Worm (Caenorhabditis elegans) whole organism, L1 larva: ENCODE results near the gene ecps-2.
A peak's percentile ranks its signal among the peaks of the same experiment; 100 is the strongest.

Experiments
- C04F5.9 ChIP-seq: sonication (generic microtip); optimal IDR thresholded peaks from 2 replicates; lab custom pipeline; 2016; ENCODE audit warnings: missing genetic modification characterization, missing compliant biosample characterization
- F16B12.6 ChIP-seq: fragments of 150-350 bp; optimal IDR thresholded peaks from 2 replicates; lab custom pipeline; 2014; ENCODE audit warnings: missing biosample characterization, missing genetic modification characterization
- Y116A8C.19 ChIP-seq: sonication (generic microtip); optimal IDR thresholded peaks from 2 replicates; lab custom pipeline; 2016; ENCODE audit warnings: missing compliant biosample characterization, missing genetic modification characterization, borderline replicate concordance
- aha-1 ChIP-seq: fragments of 150-350 bp; optimal IDR thresholded peaks from 2 replicates; lab custom pipeline; 2014; ENCODE audit warnings: missing biosample characterization, missing genetic modification characterization
- aly-2 ChIP-seq: fragments of 150-350 bp; optimal IDR thresholded peaks from 2 replicates; lab custom pipeline; 2014; ENCODE audit warnings: missing biosample characterization, missing genetic modification characterization
- ama-1 ChIP-seq: fragments of 150-350 bp; optimal IDR thresholded peaks from 2 replicates; lab custom pipeline; 2014
- blmp-1 ChIP-seq: fragments of 150-350 bp; optimal IDR thresholded peaks from 2 replicates; lab custom pipeline; 2014; ENCODE audit warnings: missing biosample characterization, missing genetic modification characterization
- ceh-63 ChIP-seq: fragments of 200-800 bp; sonication (Bioruptor generic); optimal IDR thresholded peaks from 2 replicates; lab custom pipeline; 2018; ENCODE audit warnings: mild to moderate bottlenecking, missing genetic modification characterization, missing compliant biosample characterization
- ceh-8 ChIP-seq: fragments of 200-800 bp; sonication (Bioruptor generic); optimal IDR thresholded peaks from 2 replicates; lab custom pipeline; 2018; ENCODE audit warnings: mild to moderate bottlenecking, missing genetic modification characterization, moderate library complexity, missing compliant biosample characterization
- ceh-82 ChIP-seq, 3 experiments: fragments of 150-350 bp in 1 of 3; sonication (generic microtip) in 2 of 3; optimal IDR thresholded peaks; 2 replicates each; lab custom pipeline; 2014 to 2017; ENCODE audit warnings: missing biosample characterization in 3 of 3, missing genetic modification characterization in 3 of 3
- ceh-88 ChIP-seq: fragments of 200-800 bp; sonication (Bioruptor generic); IDR thresholded peaks from 2 replicates; pipeline ENCODE4 v1.3.6; 2022; ENCODE audit warnings: missing genetic modification characterization, missing compliant biosample characterization
- ces-1 ChIP-seq: fragments of 150-350 bp; optimal IDR thresholded peaks from 2 replicates; lab custom pipeline; 2014; ENCODE audit warnings: missing biosample characterization, missing genetic modification reagents, missing genetic modification characterization
- efl-1 ChIP-seq, 4 experiments: fragments of 150-350 bp; optimal IDR thresholded peaks in 3 of 4; peaks in 1 of 4; 1 replicate in 1 of 4; 2 replicates in 3 of 4; lab custom pipeline; 2014; ENCODE audit warnings: missing biosample characterization in 2 of 4, missing genetic modification characterization in 2 of 4, missing genetic modification reagents in 2 of 4
- efl-3 ChIP-seq: fragments of 200-800 bp; sonication (Bioruptor generic); optimal IDR thresholded peaks from 2 replicates; lab custom pipeline; 2018; ENCODE audit warnings: mild to moderate bottlenecking, missing genetic modification characterization, missing compliant biosample characterization
- egl-13 ChIP-seq: sonication (generic microtip); optimal IDR thresholded peaks from 2 replicates; lab custom pipeline; 2016; ENCODE audit warnings: missing genotype, missing genetic modification reagents, missing genetic modification characterization, missing compliant biosample characterization
- elt-2 ChIP-seq: sonication (generic microtip); optimal IDR thresholded peaks from 2 replicates; lab custom pipeline; 2016; ENCODE audit warnings: missing genetic modification characterization, mild to moderate bottlenecking, inconsistent platforms, missing compliant biosample characterization, missing genetic modification reagents
- elt-3 ChIP-seq, 6 experiments: fragments of 150-350 bp in 1 of 6; sonication (generic microtip); optimal IDR thresholded peaks; 2 replicates each; lab custom pipeline; 2017 to 2018; ENCODE audit warnings: missing biosample characterization in 6 of 6, missing genetic modification characterization in 6 of 6, inconsistent platforms in 1 of 6
- ets-5 ChIP-seq: fragments of 200-800 bp; sonication (Bioruptor generic); IDR thresholded peaks from 2 replicates; pipeline ENCODE4 v1.3.6; 2022; ENCODE audit warnings: missing genetic modification characterization, missing compliant biosample characterization
- fkh-10 ChIP-seq: sonication (generic microtip); optimal IDR thresholded peaks from 2 replicates; lab custom pipeline; 2017; ENCODE audit warnings: missing biosample characterization, missing genetic modification reagents, missing genetic modification characterization
- fkh-8 ChIP-seq: sonication (generic microtip); optimal IDR thresholded peaks from 2 replicates; lab custom pipeline; 2016; ENCODE audit warnings: mild to moderate bottlenecking, missing genetic modification characterization, missing compliant biosample characterization
- fos-1 ChIP-seq: fragments of 150-350 bp; optimal IDR thresholded peaks from 2 replicates; lab custom pipeline; 2014; ENCODE audit warnings: missing biosample characterization, missing genetic modification characterization
- hlh-4 ChIP-seq: sonication (generic microtip); optimal IDR thresholded peaks from 2 replicates; lab custom pipeline; 2016; ENCODE audit warnings: mild to moderate bottlenecking, missing genetic modification characterization, missing compliant biosample characterization
- hpl-2 ChIP-seq: fragments of 150-350 bp; optimal IDR thresholded peaks from 2 replicates; lab custom pipeline; 2014; ENCODE audit warnings: missing biosample characterization, missing genetic modification reagents, missing genetic modification characterization
- irx-1 ChIP-seq: sonication (generic microtip); optimal IDR thresholded peaks from 2 replicates; lab custom pipeline; 2016; ENCODE audit warnings: missing genetic modification characterization, missing compliant biosample characterization
- jun-1 ChIP-seq: fragments of 150-350 bp; optimal IDR thresholded peaks from 2 replicates; lab custom pipeline; 2014; ENCODE audit warnings: missing biosample characterization, missing genetic modification reagents, missing genetic modification characterization
- lin-13 ChIP-seq: fragments of 150-350 bp; optimal IDR thresholded peaks from 2 replicates; lab custom pipeline; 2014; ENCODE audit warnings: missing biosample characterization, missing genetic modification reagents, missing genetic modification characterization
- lin-35 ChIP-seq, 2 experiments: fragments of 150-350 bp; optimal IDR thresholded peaks; 2 replicates each; lab custom pipeline; 2014; ENCODE audit warnings: missing biosample characterization in 2 of 2, missing genetic modification characterization in 2 of 2, missing genetic modification reagents in 2 of 2
- lin-39 ChIP-seq: fragments of 150-350 bp; optimal IDR thresholded peaks from 2 replicates; lab custom pipeline; 2014; ENCODE audit warnings: missing biosample characterization, missing genetic modification reagents, missing genetic modification characterization
- lir-3 ChIP-seq: sonication (generic microtip); optimal IDR thresholded peaks from 2 replicates; lab custom pipeline; 2016; ENCODE audit warnings: mild to moderate bottlenecking, missing genetic modification characterization, moderate library complexity, missing compliant biosample characterization; ENCODE audit not compliant: poor library complexity
- mdl-1 ChIP-seq, 2 experiments: fragments of 150-350 bp; optimal IDR thresholded peaks; 2 replicates each; lab custom pipeline; 2014 to 2017; ENCODE audit warnings: missing biosample characterization in 2 of 2, missing genetic modification characterization in 2 of 2, inconsistent platforms in 1 of 2
- mep-1 ChIP-seq: fragments of 150-350 bp; optimal IDR thresholded peaks from 2 replicates; lab custom pipeline; 2014; ENCODE audit warnings: missing biosample characterization, missing genetic modification characterization
- nhr-11 ChIP-seq: fragments of 150-350 bp; optimal IDR thresholded peaks from 2 replicates; lab custom pipeline; 2014; ENCODE audit warnings: missing biosample characterization, missing genetic modification characterization
- nhr-20 ChIP-seq: sonication (generic microtip); optimal IDR thresholded peaks from 2 replicates; lab custom pipeline; 2016; ENCODE audit warnings: mild to moderate bottlenecking, missing genetic modification characterization, missing compliant biosample characterization
- nhr-71 ChIP-seq: sonication (generic microtip); optimal IDR thresholded peaks from 2 replicates; lab custom pipeline; 2016; ENCODE audit warnings: mild to moderate bottlenecking, missing genetic modification characterization, moderate library complexity, missing compliant biosample characterization
- nhr-76 ChIP-seq: sonication (generic microtip); optimal IDR thresholded peaks from 2 replicates; lab custom pipeline; 2017; ENCODE audit warnings: missing biosample characterization, missing genetic modification characterization
- nhr-77 ChIP-seq: fragments of 150-350 bp; optimal IDR thresholded peaks from 2 replicates; lab custom pipeline; 2014; ENCODE audit warnings: missing biosample characterization, missing genetic modification characterization
- nhr-84 ChIP-seq: sonication (generic microtip); optimal IDR thresholded peaks from 2 replicates; lab custom pipeline; 2017; ENCODE audit warnings: missing biosample characterization, missing genetic modification characterization
- nhr-90 ChIP-seq: sonication (generic microtip); optimal IDR thresholded peaks from 2 replicates; lab custom pipeline; 2016; ENCODE audit warnings: mild to moderate bottlenecking, missing genetic modification characterization, missing compliant biosample characterization; ENCODE audit not compliant: poor library complexity
- pag-3 ChIP-seq: sonication (generic microtip); optimal IDR thresholded peaks from 2 replicates; lab custom pipeline; 2017; ENCODE audit warnings: missing genetic modification characterization, mild to moderate bottlenecking, missing compliant biosample characterization, antibody characterized with exemption, borderline replicate concordance; ENCODE audit not compliant: insufficient read depth
- pax-3 ChIP-seq: fragments of 200-800 bp; sonication (Bioruptor generic); optimal IDR thresholded peaks from 2 replicates; lab custom pipeline; 2018; ENCODE audit warnings: mild to moderate bottlenecking, missing genetic modification characterization, moderate library complexity, missing compliant biosample characterization
- pqm-1 ChIP-seq: sonication (generic microtip); optimal IDR thresholded peaks from 3 replicates; lab custom pipeline; 2017; ENCODE audit warnings: missing biosample characterization, missing genetic modification characterization
- snpc-4 ChIP-seq: fragments of 150-350 bp; optimal IDR thresholded peaks from 2 replicates; lab custom pipeline; 2014; ENCODE audit warnings: missing biosample characterization, missing genetic modification characterization
- sox-4 ChIP-seq: sonication (generic microtip); optimal IDR thresholded peaks from 2 replicates; lab custom pipeline; 2016; ENCODE audit warnings: missing genetic modification characterization, missing compliant biosample characterization
- sptf-1 ChIP-seq: fragments of 150-350 bp; optimal IDR thresholded peaks from 2 replicates; lab custom pipeline; 2014; ENCODE audit warnings: missing biosample characterization, missing genetic modification characterization
- swsn-7 ChIP-seq: sonication (generic microtip); optimal IDR thresholded peaks from 2 replicates; lab custom pipeline; 2016; ENCODE audit warnings: missing genetic modification characterization, missing compliant biosample characterization
- tbx-2 ChIP-seq: sonication (generic microtip); optimal IDR thresholded peaks from 2 replicates; lab custom pipeline; 2016; ENCODE audit warnings: missing genetic modification characterization, missing compliant biosample characterization
- unc-130 ChIP-seq: fragments of 150-350 bp; optimal IDR thresholded peaks from 2 replicates; lab custom pipeline; 2017; ENCODE audit warnings: missing biosample characterization, missing genetic modification characterization, inconsistent platforms
- unc-30 ChIP-seq: sonication (generic microtip); optimal IDR thresholded peaks from 2 replicates; lab custom pipeline; 2017; ENCODE audit warnings: missing biosample characterization, missing genetic modification characterization
- unc-62 ChIP-seq: fragments of 150-350 bp; optimal IDR thresholded peaks from 2 replicates; lab custom pipeline; 2014; ENCODE audit warnings: missing biosample characterization, missing genetic modification reagents, missing genetic modification characterization
- xbp-1 ChIP-seq: sonication (generic microtip); optimal IDR thresholded peaks from 2 replicates; lab custom pipeline; 2016; ENCODE audit warnings: missing genetic modification characterization, missing compliant biosample characterization
- ztf-4 ChIP-seq: fragments of 150-350 bp; optimal IDR thresholded peaks from 2 replicates; lab custom pipeline; 2014; ENCODE audit warnings: missing biosample characterization, missing genetic modification characterization

ecps-2 gene

DNA sequence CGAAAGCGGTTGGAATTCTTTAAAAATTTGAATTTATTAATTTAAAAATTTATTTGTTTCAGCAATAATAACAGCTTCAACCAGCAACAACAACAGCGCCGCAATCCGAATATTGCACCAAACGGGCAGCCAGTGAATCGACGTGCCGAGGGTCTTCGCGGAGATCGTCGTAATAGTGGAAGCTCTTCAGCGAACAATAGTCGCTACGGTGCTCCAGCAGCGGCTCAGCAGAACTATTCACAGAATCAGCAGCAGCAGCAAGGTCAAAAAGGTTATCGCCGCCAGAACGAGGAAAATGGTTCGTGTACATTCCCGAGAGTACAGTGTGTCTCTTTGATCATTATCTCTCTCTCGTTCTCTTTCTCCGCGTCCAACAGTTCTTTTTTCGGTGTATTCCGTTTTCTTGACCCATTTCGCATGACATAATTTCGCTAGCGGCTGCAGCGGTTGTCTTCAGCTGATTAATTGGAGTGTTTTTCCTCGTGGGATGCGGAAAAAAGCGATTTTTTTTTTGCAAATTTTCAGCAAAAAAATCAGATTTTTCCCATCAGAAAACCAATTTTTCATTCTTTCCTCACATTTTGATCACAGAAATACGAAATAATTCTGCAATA, 20.2 kb downstream of the ecps-2 start:
- TF ChIP-seq fkh-10 (GFP tag; lab: Kevin White, UChicago) (no peak), blmp-1 (peak; percentile 71), efl-1 (optimal IDR thresholded peaks at IDR 0.05; lab: Kevin White, UChicago) (no peak), efl-1 (GFP tag; optimal IDR thresholded peaks at IDR 0.05 in 1 of 2; lab: Kevin White, UChicago) (peak in 1 of 2 experiments; percentile 68)

DNA sequence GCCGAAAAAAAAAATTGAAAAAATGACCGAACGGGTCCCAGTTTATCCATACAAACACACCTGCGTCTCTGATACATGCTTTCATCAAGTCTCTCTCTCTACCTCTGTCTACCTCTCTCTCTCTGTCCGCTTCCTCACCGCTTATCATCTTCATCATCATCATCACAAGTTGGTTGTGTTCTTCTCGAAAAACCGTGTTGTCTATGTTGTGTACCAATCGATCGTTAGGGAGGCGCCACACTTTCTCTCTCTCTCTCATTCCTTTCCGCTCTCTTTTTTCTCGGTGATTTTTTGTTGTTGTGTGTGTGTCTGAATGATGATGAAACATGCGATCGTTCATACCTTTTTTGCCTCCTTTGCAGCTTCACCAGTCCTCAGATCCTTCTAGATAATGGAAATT, 20.8 kb downstream of the ecps-2 start:
- TF ChIP-seq nhr-84 (tag; lab: Kevin White, UChicago) (no peak), pag-3 (tag; lab: Kevin White, UChicago) (no peak), xbp-1 (no peak), mep-1 (tag; lab: Kevin White, UChicago) (peak; percentile 55), ces-1 (no peak), tbx-2 (no peak), egl-13 (tag; lab: Kevin White, UChicago) (no peak), hpl-2 (GFP tag; lab: Kevin White, UChicago) (no peak), ama-1 (lab: Kevin White, UChicago) (no peak), nhr-71 (tag; lab: Kevin White, UChicago) (peak; percentile 28), ceh-63 (GFP tag; lab: Kevin White, UChicago) (no peak), aly-2 (tag; lab: Kevin White, UChicago) (no peak), unc-30 (tag; lab: Kevin White, UChicago) (no peak), unc-130 (no peak), nhr-20 (tag; lab: Kevin White, UChicago) (peak; percentile 17), lin-39 (tag; lab: Kevin White, UChicago) (no peak), elt-2 (tag; lab: Kevin White, UChicago) (no peak), nhr-11 (no peak), ceh-8 (GFP tag; lab: Kevin White, UChicago) (no peak), fkh-8 (no peak), elt-3 (tag; optimal IDR thresholded peaks at IDR 0.05; lab: Kevin White, UChicago) (peak in 2 of 6 experiments; percentile 0 to 72), nhr-76 (tag; lab: Kevin White, UChicago) (no peak), lin-13 (no peak), pqm-1 (tag; lab: Kevin White, UChicago) (no peak), aha-1 (tag; lab: Kevin White, UChicago) (no peak), ceh-88 (no peak), snpc-4 (tag; lab: Kevin White, UChicago) (no peak), sptf-1 (no peak), blmp-1 (peak; percentile 91), pax-3 (tag; lab: Kevin White, UChicago) (no peak), fos-1 (tag; lab: Kevin White, UChicago) (no peak), lir-3 (tag; lab: Kevin White, UChicago) (no peak), ztf-4 (tag; lab: Kevin White, UChicago) (no peak), unc-62 (GFP tag; lab: Kevin White, UChicago) (no peak), Y116A8C.19 (no peak), lin-35 (GFP tag; optimal IDR thresholded peaks at IDR 0.05; lab: Kevin White, UChicago) (peak in 1 of 2 experiments; percentile 70), swsn-7 (no peak), F16B12.6 (tag; lab: Kevin White, UChicago) (no peak), sox-4 (tag; lab: Kevin White, UChicago) (no peak), irx-1 (tag; lab: Kevin White, UChicago) (no peak), ets-5 (no peak), nhr-77 (tag; lab: Kevin White, UChicago) (no peak), efl-3 (GFP tag; lab: Kevin White, UChicago) (no peak), jun-1 (tag; lab: Kevin White, UChicago) (no peak), hlh-4 (tag; lab: Kevin White, UChicago) (no peak), C04F5.9 (tag; lab: Kevin White, UChicago) (no peak), ceh-82 (tag; optimal IDR thresholded peaks at IDR 0.05; lab: Kevin White, UChicago) (no peak), nhr-90 (tag; lab: Kevin White, UChicago) (peak; percentile 27), mdl-1 (tag; optimal IDR thresholded peaks at IDR 0.05; lab: Kevin White, UChicago) (peak in 1 of 2 experiments; percentile 31)
